Worm (Caenorhabditis elegans) whole organism, L2 larva: ENCODE data around the gene F01D4.8.

Experiments used
- C34F6.9 ChIP-seq: fragments of 150-350 bp; optimal IDR thresholded peaks from 2 replicates; lab custom pipeline; 2014; ENCODE audit warnings: missing biosample characterization, missing genetic modification characterization
- F13H6.1 ChIP-seq: sonication (generic microtip); optimal IDR thresholded peaks from 2 replicates; lab custom pipeline; 2016; ENCODE audit warnings: missing genetic modification characterization, missing compliant biosample characterization
- Y55F3AM.14 ChIP-seq: fragments of 200-800 bp; sonication (Bioruptor generic); optimal IDR thresholded peaks from 2 replicates; lab custom pipeline; 2018; ENCODE audit warnings: mild to moderate bottlenecking, missing genetic modification characterization, missing compliant biosample characterization
- blmp-1 ChIP-seq: sonication (generic microtip); optimal IDR thresholded peaks from 2 replicates; lab custom pipeline; 2017; ENCODE audit warnings: missing genetic modification characterization, mild to moderate bottlenecking, missing compliant biosample characterization, antibody characterized with exemption, moderate library complexity; ENCODE audit not compliant: insufficient read depth
- crh-2 ChIP-seq: sonication (generic microtip); optimal IDR thresholded peaks from 2 replicates; lab custom pipeline; 2017; ENCODE audit warnings: missing biosample characterization, missing genetic modification characterization
- egl-27 ChIP-seq: sonication (generic microtip); optimal IDR thresholded peaks from 3 replicates; lab custom pipeline; 2017; ENCODE audit warnings: missing biosample characterization, missing genetic modification reagents, missing genetic modification characterization
- elt-3 ChIP-seq: sonication (generic microtip); optimal IDR thresholded peaks from 2 replicates; lab custom pipeline; 2017; ENCODE audit warnings: missing biosample characterization, missing genetic modification characterization
- fos-1 ChIP-seq: fragments of 150-350 bp; optimal IDR thresholded peaks from 2 replicates; lab custom pipeline; 2014; ENCODE audit warnings: missing biosample characterization, missing genetic modification characterization
- lin-11 ChIP-seq: fragments of 150-350 bp; sonication (generic microtip); optimal IDR thresholded peaks from 2 replicates; lab custom pipeline; 2014; ENCODE audit warnings: missing biosample characterization, missing genetic modification characterization, inconsistent platforms, mixed read lengths
- lin-13 ChIP-seq: fragments of 150-350 bp; optimal IDR thresholded peaks from 2 replicates; lab custom pipeline; 2014; ENCODE audit warnings: missing biosample characterization, missing genetic modification reagents, missing genetic modification characterization
- lin-39 ChIP-seq: fragments of 150-350 bp; optimal IDR thresholded peaks from 2 replicates; lab custom pipeline; 2014; ENCODE audit warnings: missing biosample characterization, missing genetic modification reagents, missing genetic modification characterization
- lsy-2 ChIP-seq, 2 experiments: fragments of 150-350 bp in 1 of 2; sonication (generic microtip) in 1 of 2; optimal IDR thresholded peaks; 2 replicates each; lab custom pipeline; 2014 to 2017; ENCODE audit warnings: missing biosample characterization in 2 of 2, missing genetic modification characterization in 2 of 2
- mdl-1 ChIP-seq, 2 experiments: fragments of 150-350 bp in 1 of 2; sonication (generic microtip) in 1 of 2; optimal IDR thresholded peaks; 2 replicates each; lab custom pipeline; 2017; ENCODE audit warnings: missing biosample characterization in 2 of 2, missing genetic modification characterization in 2 of 2
- nhr-129 ChIP-seq: fragments of 150-350 bp; optimal IDR thresholded peaks from 2 replicates; lab custom pipeline; 2014; ENCODE audit warnings: missing biosample characterization, missing genetic modification characterization
- nhr-21 ChIP-seq: fragments of 150-350 bp; optimal IDR thresholded peaks from 2 replicates; lab custom pipeline; 2014; ENCODE audit warnings: missing biosample characterization, missing genetic modification characterization
- nhr-6 ChIP-seq: fragments of 150-350 bp; optimal IDR thresholded peaks from 2 replicates; lab custom pipeline; 2014; ENCODE audit warnings: missing biosample characterization, missing genetic modification characterization
- peb-1 ChIP-seq: fragments of 150-350 bp; optimal IDR thresholded peaks from 2 replicates; lab custom pipeline; 2014; ENCODE audit warnings: missing biosample characterization, missing genetic modification characterization
- sem-4 ChIP-seq: fragments of 150-350 bp; optimal IDR thresholded peaks from 2 replicates; lab custom pipeline; 2014; ENCODE audit warnings: missing biosample characterization, missing genetic modification reagents, missing genetic modification characterization
- sma-9 ChIP-seq, 2 experiments: fragments of 150-350 bp in 1 of 2; sonication (generic microtip) in 1 of 2; optimal IDR thresholded peaks; 2 replicates each; lab custom pipeline; 2014 to 2016; ENCODE audit warnings: missing genetic modification characterization in 2 of 2, mild to moderate bottlenecking in 1 of 2, missing biosample characterization in 1 of 2, missing compliant biosample characterization in 1 of 2, missing genetic modification reagents in 1 of 2, moderate library complexity in 1 of 2
- snpc-4 ChIP-seq: fragments of 150-350 bp; optimal IDR thresholded peaks from 2 replicates; lab custom pipeline; 2014; ENCODE audit warnings: missing biosample characterization, missing genetic modification characterization
- unc-55 ChIP-seq: fragments of 150-350 bp; sonication (generic microtip); optimal IDR thresholded peaks from 3 replicates; lab custom pipeline; 2014; ENCODE audit warnings: missing biosample characterization, missing genetic modification reagents, missing genetic modification characterization
- unc-62 ChIP-seq: fragments of 150-350 bp; optimal IDR thresholded peaks from 2 replicates; lab custom pipeline; 2014; ENCODE audit warnings: missing biosample characterization, missing genetic modification reagents, missing genetic modification characterization
- zag-1 ChIP-seq: fragments of 150-350 bp; optimal IDR thresholded peaks from 2 replicates; lab custom pipeline; 2014; ENCODE audit warnings: missing biosample characterization, missing genetic modification characterization
- ztf-4 ChIP-seq: fragments of 150-350 bp; optimal IDR thresholded peaks from 2 replicates; lab custom pipeline; 2014; ENCODE audit warnings: missing biosample characterization, missing genetic modification characterization

Gene F01D4.8

ce11 chrIV:10403193-10404058, 49.5 kb downstream of the F01D4.8 start, which contains the start of gene gpa-7:
Gene gpa-7, plus strand, starts transcription at chrIV:10404008.
- TF ChIP-seq mdl-1 (tag; optimal IDR thresholded peaks at IDR 0.05; lab: Kevin White, UChicago) (peak; percentile 32 to 35), snpc-4 (tag; lab: Kevin White, UChicago) (peak; percentile 38), nhr-21 (tag; lab: Kevin White, UChicago) (peak; percentile 22), lin-13 (peak; percentile 28), nhr-6 (peak; percentile 56), elt-3 (tag; lab: Kevin White, UChicago) (no peak), sem-4 (tag; lab: Kevin White, UChicago) (peak; percentile 52), peb-1 (tag; lab: Kevin White, UChicago) (no peak), crh-2 (tag; lab: Kevin White, UChicago) (peak; percentile 59), unc-62 (GFP tag; lab: Kevin White, UChicago) (no peak), F13H6.1 (peak; percentile 91), egl-27 (tag; lab: Kevin White, UChicago) (peak; percentile 22), blmp-1 (tag; lab: Kevin White, UChicago) (no peak), sma-9 (GFP tag; optimal IDR thresholded peaks at IDR 0.05; lab: Kevin White, UChicago) (peak; percentile 82), sma-9 (tag; optimal IDR thresholded peaks at IDR 0.05; lab: Kevin White, UChicago) (no peak), fos-1 (tag; lab: Kevin White, UChicago) (peak; percentile 27), nhr-129 (peak; percentile 78), C34F6.9 (tag; lab: Kevin White, UChicago) (peak; percentile 84), ztf-4 (tag; lab: Kevin White, UChicago) (peak; percentile 18), lsy-2 (tag; optimal IDR thresholded peaks at IDR 0.05; lab: Kevin White, UChicago) (peak; percentile 25 to 62), zag-1 (tag; lab: Kevin White, UChicago) (peak; percentile 85), Y55F3AM.14 (GFP tag; lab: Kevin White, UChicago) (peak; percentile 22), unc-55 (GFP tag; lab: Kevin White, UChicago) (peak; percentile 67), lin-39 (no peak), lin-11 (peak; percentile 69)
